Worm (Caenorhabditis elegans) whole organism, L3 larva: ENCODE data around the gene arx-4.

Source experiments
- R02D3.7 ChIP-seq: fragments of 150-350 bp; optimal IDR thresholded peaks from 2 replicates; lab custom pipeline; 2014; ENCODE audit warnings: missing biosample characterization, missing genetic modification characterization
- aly-2 ChIP-seq: fragments of 150-350 bp; optimal IDR thresholded peaks from 2 replicates; lab custom pipeline; 2014; ENCODE audit warnings: missing biosample characterization, missing genetic modification characterization
- ama-1 ChIP-seq: fragments of 150-350 bp; optimal IDR thresholded peaks from 2 replicates; lab custom pipeline; 2018
- ceh-16 ChIP-seq: sonication (generic microtip); optimal IDR thresholded peaks from 2 replicates; lab custom pipeline; 2017; ENCODE audit warnings: missing biosample characterization, missing genetic modification characterization
- ceh-28 ChIP-seq: fragments of 150-350 bp; optimal IDR thresholded peaks from 2 replicates; lab custom pipeline; 2014; ENCODE audit warnings: missing biosample characterization, missing genetic modification reagents, missing genetic modification characterization
- ceh-9 ChIP-seq: sonication (generic microtip); optimal IDR thresholded peaks from 2 replicates; lab custom pipeline; 2018; ENCODE audit warnings: missing biosample characterization, missing genetic modification characterization
- daf-12 ChIP-seq: fragments of 150-350 bp; optimal IDR thresholded peaks from 2 replicates; lab custom pipeline; 2014; ENCODE audit warnings: missing biosample characterization, missing genetic modification reagents, missing genetic modification characterization
- egl-27 ChIP-seq: sonication (generic microtip); optimal IDR thresholded peaks from 4 replicates; lab custom pipeline; 2017; ENCODE audit warnings: missing biosample characterization, missing genetic modification reagents, missing genetic modification characterization
- egl-5 ChIP-seq: fragments of 150-350 bp; optimal IDR thresholded peaks from 2 replicates; lab custom pipeline; 2017; ENCODE audit warnings: missing biosample characterization, missing genetic modification reagents, missing genetic modification characterization, inconsistent platforms
- elt-1 ChIP-seq: fragments of 150-350 bp; optimal IDR thresholded peaks from 2 replicates; lab custom pipeline; 2014; ENCODE audit warnings: missing biosample characterization, missing genetic modification characterization
- elt-2 ChIP-seq: sonication (generic microtip); optimal IDR thresholded peaks from 2 replicates; lab custom pipeline; 2016; ENCODE audit warnings: missing genetic modification reagents, mild to moderate bottlenecking, missing genetic modification characterization, missing compliant biosample characterization
- eor-1 ChIP-seq, 2 experiments: fragments of 150-350 bp; optimal IDR thresholded peaks; 2 replicates each; lab custom pipeline; 2014 to 2018; ENCODE audit warnings: missing biosample characterization in 2 of 2, missing genetic modification characterization in 2 of 2
- fkh-10 ChIP-seq: sonication (generic microtip); optimal IDR thresholded peaks from 2 replicates; lab custom pipeline; 2017; ENCODE audit warnings: missing biosample characterization, missing genetic modification reagents, missing genetic modification characterization
- fkh-2 ChIP-seq: fragments of 150-350 bp; optimal IDR thresholded peaks from 2 replicates; lab custom pipeline; 2014; ENCODE audit warnings: missing biosample characterization, missing genetic modification reagents, missing genetic modification characterization
- fos-1 ChIP-seq: fragments of 150-350 bp; optimal IDR thresholded peaks from 2 replicates; lab custom pipeline; 2014; ENCODE audit warnings: missing biosample characterization, missing genetic modification characterization
- hmg-11 ChIP-seq: sonication (generic microtip); optimal IDR thresholded peaks from 2 replicates; lab custom pipeline; 2016; ENCODE audit warnings: missing genetic modification characterization, missing compliant biosample characterization
- jun-1 ChIP-seq: fragments of 150-350 bp; optimal IDR thresholded peaks from 2 replicates; lab custom pipeline; 2014; ENCODE audit warnings: missing biosample characterization, missing genetic modification reagents, missing genetic modification characterization
- lin-15B ChIP-seq: fragments of 150-350 bp; optimal IDR thresholded peaks from 2 replicates; lab custom pipeline; 2014; ENCODE audit warnings: missing biosample characterization, missing genetic modification characterization
- lin-39 ChIP-seq: fragments of 150-350 bp; optimal IDR thresholded peaks from 2 replicates; lab custom pipeline; 2018; ENCODE audit warnings: missing biosample characterization, missing genetic modification reagents, missing genetic modification characterization
- lsy-12 ChIP-seq: sonication (generic microtip); optimal IDR thresholded peaks from 2 replicates; lab custom pipeline; 2016; ENCODE audit warnings: mild to moderate bottlenecking, missing genetic modification characterization, missing compliant biosample characterization
- mml-1 ChIP-seq: fragments of 150-350 bp; sonication (generic microtip); optimal IDR thresholded peaks from 3 replicates; lab custom pipeline; 2014; ENCODE audit warnings: missing biosample characterization, missing genetic modification characterization
- nhr-11 ChIP-seq: fragments of 150-350 bp; optimal IDR thresholded peaks from 2 replicates; lab custom pipeline; 2014; ENCODE audit warnings: missing biosample characterization, missing genetic modification characterization
- nhr-25 ChIP-seq: sonication (generic microtip); optimal IDR thresholded peaks from 2 replicates; lab custom pipeline; 2017; ENCODE audit warnings: missing biosample characterization, missing genetic modification characterization
- nhr-43 ChIP-seq: sonication (generic microtip); optimal IDR thresholded peaks from 2 replicates; lab custom pipeline; 2016; ENCODE audit warnings: mild to moderate bottlenecking, missing genetic modification characterization, missing compliant biosample characterization; ENCODE audit not compliant: poor library complexity, severe bottlenecking
- nhr-67 ChIP-seq: fragments of 150-350 bp; optimal IDR thresholded peaks from 2 replicates; lab custom pipeline; 2014; ENCODE audit warnings: missing biosample characterization, missing genetic modification characterization
- nhr-76 ChIP-seq: fragments of 150-350 bp; sonication (generic microtip); optimal IDR thresholded peaks from 5 replicates; lab custom pipeline; 2014; ENCODE audit warnings: missing biosample characterization, missing genetic modification characterization
- nhr-77 ChIP-seq: fragments of 150-350 bp; optimal IDR thresholded peaks from 2 replicates; lab custom pipeline; 2014; ENCODE audit warnings: missing biosample characterization, missing genetic modification characterization
- pha-4 ChIP-seq: fragments of 150-350 bp; optimal IDR thresholded peaks from 2 replicates; lab custom pipeline; 2014; ENCODE audit warnings: missing biosample characterization, missing genetic modification reagents, missing genetic modification characterization
- pqm-1 ChIP-seq: fragments of 150-350 bp; optimal IDR thresholded peaks from 2 replicates; lab custom pipeline; 2017; ENCODE audit warnings: missing biosample characterization, missing genetic modification characterization, inconsistent platforms
- snpc-4 ChIP-seq: fragments of 150-350 bp; optimal IDR thresholded peaks from 2 replicates; lab custom pipeline; 2014; ENCODE audit warnings: missing biosample characterization, missing genetic modification characterization
- tbx-2 ChIP-seq: sonication (generic microtip); optimal IDR thresholded peaks from 2 replicates; lab custom pipeline; 2016; ENCODE audit warnings: mild to moderate bottlenecking, missing genetic modification characterization, missing compliant biosample characterization
- unc-39 ChIP-seq: sonication (generic microtip); optimal IDR thresholded peaks from 4 replicates; lab custom pipeline; 2017; ENCODE audit warnings: missing biosample characterization, missing genetic modification characterization
- unc-62 ChIP-seq: fragments of 150-350 bp; sonication (generic microtip); optimal IDR thresholded peaks from 4 replicates; lab custom pipeline; 2014; ENCODE audit warnings: missing biosample characterization, missing genetic modification reagents, missing genetic modification characterization
- zag-1 ChIP-seq: fragments of 150-350 bp; optimal IDR thresholded peaks from 2 replicates; lab custom pipeline; 2014; ENCODE audit warnings: missing biosample characterization, missing genetic modification characterization
- ztf-11 ChIP-seq: fragments of 150-350 bp; optimal IDR thresholded peaks from 2 replicates; lab custom pipeline; 2014; ENCODE audit warnings: missing biosample characterization, missing genetic modification characterization

arx-4 gene

DNA sequence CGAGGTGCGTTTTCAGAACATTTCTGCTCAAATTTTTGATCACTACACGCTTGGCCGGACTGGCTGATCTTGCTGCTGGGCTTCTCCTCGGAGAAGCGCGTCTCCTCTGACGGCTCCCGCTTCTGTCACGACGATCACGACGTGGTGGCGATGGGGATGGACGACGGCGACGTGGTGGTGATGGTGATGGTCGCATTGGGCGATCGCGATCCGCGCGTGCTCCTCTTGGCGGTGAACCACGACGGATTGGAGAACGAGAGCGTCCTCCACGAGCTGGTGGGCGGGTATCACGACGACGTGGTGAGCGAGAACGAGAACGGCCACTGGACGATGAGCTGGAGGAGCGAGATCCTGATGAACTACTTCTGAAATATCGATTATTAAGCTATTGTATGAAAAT lies 8.7 kb upstream of the arx-4 start:
- TF ChIP-seq ceh-9 (tag; lab: Kevin White, UChicago) (no peak), snpc-4 (no peak), nhr-76 (tag; lab: Kevin White, UChicago) (no peak), nhr-25 (tag; lab: Kevin White, UChicago) (no peak), elt-2 (no peak), fkh-10 (no peak), R02D3.7 (no peak)

DNA sequence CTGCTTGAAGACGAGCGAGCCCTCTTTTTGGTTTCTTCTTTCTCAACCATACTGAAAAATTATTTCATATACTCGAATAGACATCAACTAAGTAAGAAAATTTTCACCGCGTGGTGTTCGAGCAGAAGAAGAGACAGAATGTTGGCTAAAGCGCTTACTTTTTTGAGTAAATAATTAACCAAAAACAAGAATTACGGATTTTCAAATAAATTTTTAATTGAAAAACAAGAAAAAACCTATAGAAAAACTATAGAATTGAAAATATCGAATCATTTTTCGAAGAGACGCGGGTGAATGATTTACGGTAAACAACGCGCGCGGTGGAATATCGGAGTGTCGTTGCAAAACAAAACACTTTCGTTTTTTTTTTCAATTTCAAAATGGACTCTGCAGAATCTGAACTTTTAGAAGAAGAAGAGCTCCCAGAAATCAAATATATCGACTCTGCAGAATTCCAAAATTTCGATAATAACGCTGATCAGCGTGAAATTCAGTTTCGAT lies 8.2 kb upstream of the arx-4 start, which contains the start of the genes rnp-5 and tag-51:
rnp-5 (minus strand) TSS at position 51 of the 501 bp plus-strand sequence.
tag-51 (plus strand) TSS at position 363 of the 501 bp plus-strand sequence.
- TF ChIP-seq ama-1 (lab: Kevin White, UChicago) (no peak), aly-2 (tag; lab: Kevin White, UChicago) (no peak), pha-4 (tag; lab: Kevin White, UChicago) (peak; percentile 53), nhr-25 (tag; lab: Kevin White, UChicago) (no peak), egl-27 (tag; lab: Kevin White, UChicago) (no peak), R02D3.7 (peak; percentile 51), lin-15B (peak; percentile 21), lsy-12 (tag; lab: Kevin White, UChicago) (no peak), pqm-1 (tag; lab: Kevin White, UChicago) (no peak), ztf-11 (no peak)

DNA sequence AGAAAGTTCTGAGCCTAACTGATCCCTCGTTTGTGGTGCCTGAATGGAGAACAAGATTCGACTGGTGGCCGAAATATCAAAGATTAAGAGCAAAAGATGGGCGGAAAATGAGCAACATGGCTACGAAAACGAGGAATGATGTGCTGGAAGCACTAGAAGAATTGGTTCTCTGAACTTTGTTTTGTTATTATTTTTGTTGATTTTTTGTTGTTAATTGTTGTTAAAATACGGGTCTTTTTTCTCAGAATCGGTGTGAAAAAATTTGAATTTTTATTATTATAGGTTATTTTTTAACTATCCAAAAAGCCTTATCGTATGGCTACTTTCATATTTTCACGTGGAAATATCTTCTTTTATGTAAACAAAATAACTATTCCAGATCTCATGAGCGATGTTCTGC lies 5.8 kb upstream of the arx-4 start, which contains the start of gene K02F3.12:
K02F3.12 (plus strand) TSS at position 301 of the 400 bp plus-strand sequence.
- no peak for TF ChIP-seq unc-39 (tag; lab: Kevin White, UChicago)
- no peak for TF ChIP-seq daf-12 (tag; lab: Kevin White, UChicago)
- no peak for TF ChIP-seq zag-1 (tag; lab: Kevin White, UChicago)
- no peak for TF ChIP-seq nhr-76 (tag; lab: Kevin White, UChicago)
- TF ChIP-seq lin-39 (tag; lab: Kevin White, UChicago): no peak
- no peak for TF ChIP-seq nhr-77 (tag; lab: Kevin White, UChicago)
- no peak for TF ChIP-seq R02D3.7
- TF ChIP-seq fos-1: no peak
- no peak for TF ChIP-seq tbx-2 (tag; lab: Kevin White, UChicago)

DNA sequence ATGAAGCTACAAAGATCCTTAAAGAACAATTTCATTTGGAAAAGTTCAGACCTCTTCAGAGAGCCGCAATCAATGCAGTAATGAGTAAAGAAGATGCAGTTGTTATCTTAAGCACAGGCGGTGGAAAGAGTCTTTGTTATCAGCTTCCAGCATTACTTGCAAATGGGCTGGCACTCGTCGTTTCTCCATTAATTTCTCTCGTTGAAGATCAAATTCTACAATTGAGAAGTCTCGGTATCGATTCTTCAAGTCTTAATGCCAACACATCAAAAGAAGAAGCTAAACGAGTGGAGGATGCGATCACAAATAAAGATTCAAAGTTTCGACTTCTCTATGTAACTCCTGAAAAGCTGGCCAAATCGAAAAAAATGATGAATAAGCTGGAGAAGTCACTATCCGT lies 5.2 kb upstream of the arx-4 start:
- TF ChIP-seq hmg-11 (tag; lab: Kevin White, UChicago) (no peak), fkh-2 (tag; lab: Kevin White, UChicago) (no peak), mml-1 (tag; lab: Kevin White, UChicago) (no peak), lsy-12 (tag; lab: Kevin White, UChicago) (no peak), R02D3.7 (no peak), fkh-10 (no peak), nhr-25 (tag; lab: Kevin White, UChicago) (no peak), ama-1 (lab: Kevin White, UChicago) (no peak), eor-1 (tag; optimal IDR thresholded peaks at IDR 0.05; lab: Kevin White, UChicago) (no peak), ceh-16 (tag; lab: Kevin White, UChicago) (no peak), zag-1 (tag; lab: Kevin White, UChicago) (no peak), elt-1 (tag; lab: Kevin White, UChicago) (no peak), nhr-11 (no peak), jun-1 (tag; lab: Kevin White, UChicago) (no peak), nhr-77 (tag; lab: Kevin White, UChicago) (no peak), aly-2 (tag; lab: Kevin White, UChicago) (no peak), nhr-43 (tag; lab: Kevin White, UChicago) (no peak), nhr-76 (tag; lab: Kevin White, UChicago) (no peak)

DNA sequence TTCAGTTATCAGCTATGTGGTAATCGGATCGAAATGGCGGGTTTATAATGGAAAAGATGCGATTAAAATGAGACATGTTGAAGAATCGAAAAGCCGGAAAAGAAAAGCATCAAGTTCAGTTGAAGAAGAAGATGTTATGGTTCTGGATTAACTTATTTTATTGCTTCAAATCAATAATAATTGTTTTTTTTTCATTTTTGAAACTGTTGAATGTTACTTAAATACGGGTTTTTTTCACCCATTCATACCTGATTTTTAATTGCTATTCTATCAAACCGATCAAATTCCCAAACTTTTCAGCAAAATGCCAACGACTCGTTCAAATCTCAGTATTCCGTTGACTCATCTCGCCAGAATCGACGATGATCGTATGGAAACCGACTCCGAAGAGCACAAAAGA lies 2.2 kb upstream of the arx-4 start, which contains the start of gene exos-4.2:
exos-4.2 (plus strand) TSS at position 301 of the 400 bp plus-strand sequence.
- TF ChIP-seq tbx-2 (tag; lab: Kevin White, UChicago) (no peak), snpc-4 (no peak), egl-27 (tag; lab: Kevin White, UChicago) (no peak), nhr-77 (tag; lab: Kevin White, UChicago) (no peak), egl-5 (tag; lab: Kevin White, UChicago) (no peak), nhr-67 (tag; lab: Kevin White, UChicago) (no peak), ceh-28 (no peak), hmg-11 (tag; lab: Kevin White, UChicago) (no peak), unc-62 (GFP tag; lab: Kevin White, UChicago) (no peak), elt-2 (no peak)
